Fruit fly (Drosophila melanogaster) whole organism, embryonic: ENCODE data around the gene CG42798.
A peak's percentile ranks its signal among the peaks of the same experiment; 100 is the strongest.

Experiments
- Atf6 ChIP-seq: fragments of 200-800 bp; sonication (Bioruptor generic); IDR thresholded peaks from 2 replicates; pipeline ENCODE4 v1.3.6; 2022; ENCODE audit warnings: missing biosample characterization, missing genetic modification characterization
- CG11085 ChIP-seq: fragments of 200-800 bp; sonication (Bioruptor generic); IDR thresholded peaks from 2 replicates; pipeline ENCODE4 v1.3.6; 2022; ENCODE audit warnings: missing biosample characterization, missing genetic modification characterization
- CG11456 ChIP-seq: fragments of 200-800 bp; sonication (Bioruptor generic); IDR thresholded peaks from 3 replicates; pipeline ENCODE4 v1.3.6; 2022; ENCODE audit warnings: missing biosample characterization, missing genetic modification characterization
- CG11504 ChIP-seq: fragments of 200-800 bp; sonication (Bioruptor generic); optimal IDR thresholded peaks from 3 replicates; lab custom pipeline; 2019; ENCODE audit warnings: missing biosample characterization, mild to moderate bottlenecking, missing genetic modification characterization, moderate library complexity
- CG12219 ChIP-seq: fragments of 200-800 bp; sonication (Bioruptor generic); optimal IDR thresholded peaks from 3 replicates; lab custom pipeline; 2018; ENCODE audit warnings: missing biosample characterization, mild to moderate bottlenecking, missing genetic modification characterization
- CG13123 ChIP-seq: fragments of 200-800 bp; sonication (Bioruptor generic); optimal IDR thresholded peaks from 2 replicates; lab custom pipeline; 2016; ENCODE audit warnings: missing biosample characterization, missing genetic modification characterization
- CG13894 ChIP-seq: fragments of 200-800 bp; sonication (Bioruptor generic); optimal IDR thresholded peaks from 3 replicates; lab custom pipeline; 2018; ENCODE audit warnings: missing biosample characterization, mild to moderate bottlenecking, missing genetic modification characterization, moderate library complexity
- CG15514 ChIP-seq: fragments of 200-800 bp; sonication (Bioruptor generic); optimal IDR thresholded peaks from 3 replicates; lab custom pipeline; 2017; ENCODE audit warnings: missing biosample characterization, missing genetic modification characterization, mild to moderate bottlenecking, moderate library complexity, missing genetic modification reagents
- CG17359 ChIP-seq: fragments of 200-800 bp; sonication (Bioruptor generic); optimal IDR thresholded peaks from 3 replicates; lab custom pipeline; 2018; ENCODE audit warnings: missing biosample characterization, mild to moderate bottlenecking, missing genetic modification characterization, moderate library complexity
- CG18619 ChIP-seq: fragments of 200-800 bp; sonication (Bioruptor generic); optimal IDR thresholded peaks from 3 replicates; lab custom pipeline; 2017; ENCODE audit warnings: missing biosample characterization, mild to moderate bottlenecking, missing genetic modification characterization
- CG2129 ChIP-seq: fragments of 200-800 bp; sonication (Bioruptor generic); IDR thresholded peaks from 2 replicates; pipeline ENCODE4 v1.3.6; 2022; ENCODE audit warnings: missing biosample characterization, missing genetic modification characterization; ENCODE audit not compliant: partially characterized antibody
- CG2202 ChIP-seq: fragments of 200-800 bp; sonication (Bioruptor generic); optimal IDR thresholded peaks from 2 replicates; lab custom pipeline; 2018; ENCODE audit warnings: missing biosample characterization, mild to moderate bottlenecking, missing genetic modification characterization
- CG32767 ChIP-seq: fragments of 200-800 bp; sonication (Bioruptor generic); IDR thresholded peaks from 2 replicates; pipeline ENCODE4 v1.3.6; 2022; ENCODE audit warnings: missing biosample characterization, missing genetic modification characterization
- CG3838 ChIP-seq: fragments of 200-800 bp; sonication (Bioruptor generic); optimal IDR thresholded peaks from 3 replicates; lab custom pipeline; 2016; ENCODE audit warnings: missing biosample characterization, missing genetic modification characterization
- CG4730 ChIP-seq: fragments of 200-800 bp; sonication (Bioruptor generic); IDR thresholded peaks from 2 replicates; pipeline ENCODE4 v1.3.6; 2022; ENCODE audit warnings: missing biosample characterization, missing genetic modification characterization
- CG6654 ChIP-seq: fragments of 200-800 bp; sonication (Bioruptor generic); optimal IDR thresholded peaks from 2 replicates; lab custom pipeline; 2017; ENCODE audit warnings: missing biosample characterization, mild to moderate bottlenecking, missing genetic modification characterization
- CG6765 ChIP-seq: fragments of 200-800 bp; sonication (Bioruptor generic); optimal IDR thresholded peaks from 3 replicates; lab custom pipeline; 2017; ENCODE audit warnings: missing biosample characterization, mild to moderate bottlenecking, missing genetic modification characterization
- Camta ChIP-seq: fragments of 200-800 bp; sonication (Bioruptor generic); optimal IDR thresholded peaks from 2 replicates; lab custom pipeline; 2016; ENCODE audit warnings: missing biosample characterization, missing genetic modification characterization
- D19B ChIP-seq: fragments of 200-800 bp; sonication (Bioruptor generic); optimal IDR thresholded peaks from 2 replicates; lab custom pipeline; 2017; ENCODE audit warnings: missing biosample characterization, mild to moderate bottlenecking, missing genetic modification characterization
- Dek ChIP-seq: fragments of 200-800 bp; sonication (Bioruptor generic); optimal IDR thresholded peaks from 3 replicates; lab custom pipeline; 2019; ENCODE audit warnings: missing biosample characterization, mild to moderate bottlenecking, missing genetic modification characterization, moderate library complexity
- Dip2 ChIP-seq: fragments of 200-800 bp; sonication (Bioruptor generic); IDR thresholded peaks from 2 replicates; pipeline ENCODE4 v1.3.6; 2022; ENCODE audit warnings: missing biosample characterization, missing genetic modification characterization
- Dref ChIP-seq: fragments of 200-800 bp; sonication (Bioruptor generic); IDR thresholded peaks from 2 replicates; pipeline ENCODE4 v1.3.6; 2022; ENCODE audit warnings: missing biosample characterization, missing genetic modification characterization
- Jarid2 ChIP-seq: fragments of 200-800 bp; sonication (Bioruptor generic); optimal IDR thresholded peaks from 3 replicates; lab custom pipeline; 2017; ENCODE audit warnings: mild to moderate bottlenecking, missing biosample characterization, missing genetic modification reagents, missing genetic modification characterization
- MBD-R2 ChIP-seq: fragments of 200-800 bp; sonication (Bioruptor generic); IDR thresholded peaks from 2 replicates; pipeline ENCODE4 v1.3.6; 2022; ENCODE audit warnings: missing biosample characterization, missing genetic modification characterization
- Meics ChIP-seq: fragments of 200-800 bp; sonication (Bioruptor generic); optimal IDR thresholded peaks from 2 replicates; lab custom pipeline; 2017; ENCODE audit warnings: missing biosample characterization, mild to moderate bottlenecking, missing genetic modification characterization
- NC2α ChIP-seq: fragments of 200-800 bp; sonication (Bioruptor generic); optimal IDR thresholded peaks from 2 replicates; lab custom pipeline; 2016; ENCODE audit warnings: missing biosample characterization, missing genetic modification characterization
- NK7.1 ChIP-seq: fragments of 200-800 bp; sonication (Bioruptor generic); optimal IDR thresholded peaks from 3 replicates; lab custom pipeline; 2016; ENCODE audit warnings: missing biosample characterization, missing genetic modification characterization
- Oli ChIP-seq: fragments of 200-800 bp; sonication (Bioruptor generic); optimal IDR thresholded peaks from 2 replicates; lab custom pipeline; 2018; ENCODE audit warnings: missing biosample characterization, mild to moderate bottlenecking, missing genetic modification characterization, moderate library complexity
- Rfx ChIP-seq: fragments of 200-800 bp; sonication (Bioruptor generic); IDR thresholded peaks from 2 replicates; pipeline ENCODE4 v1.3.6; 2022; ENCODE audit warnings: missing biosample characterization, missing genetic modification characterization
- aop ChIP-seq: fragments of 200-800 bp; sonication (Bioruptor generic); IDR thresholded peaks from 2 replicates; pipeline ENCODE4 v1.3.6; 2022; ENCODE audit warnings: missing biosample characterization, missing genetic modification characterization
- bab2 ChIP-seq: fragments of 200-800 bp; sonication (Bioruptor generic); optimal IDR thresholded peaks from 2 replicates; lab custom pipeline; 2016; ENCODE audit warnings: missing biosample characterization, missing genetic modification characterization
- bsh ChIP-seq, 2 experiments: fragments of 200-800 bp; sonication (Bioruptor generic); optimal IDR thresholded peaks; 2 replicates each; lab custom pipeline; 2017 to 2018; ENCODE audit warnings: mild to moderate bottlenecking in 2 of 2, missing biosample characterization in 2 of 2, missing genetic modification characterization in 2 of 2, moderate library complexity in 1 of 2
- chn ChIP-seq: fragments of 200-800 bp; sonication (Bioruptor generic); optimal IDR thresholded peaks from 2 replicates; lab custom pipeline; 2016; ENCODE audit warnings: missing biosample characterization, missing genetic modification characterization
- cwo ChIP-seq: fragments of 200-800 bp; sonication (Bioruptor generic); optimal IDR thresholded peaks from 3 replicates; lab custom pipeline; 2017; ENCODE audit warnings: missing biosample characterization, missing genetic modification characterization, mild to moderate bottlenecking, moderate library complexity, missing genetic modification reagents
- dati ChIP-seq: fragments of 200-800 bp; sonication (Bioruptor generic); IDR thresholded peaks from 2 replicates; pipeline ENCODE4 v1.3.6; 2022; ENCODE audit warnings: missing biosample characterization, missing genetic modification characterization
- dmrt11E ChIP-seq: fragments of 200-800 bp; sonication (Bioruptor generic); optimal IDR thresholded peaks from 3 replicates; lab custom pipeline; 2018; ENCODE audit warnings: missing biosample characterization, mild to moderate bottlenecking, missing genetic modification characterization, moderate library complexity
- eve ChIP-seq, 2 experiments: fragments of >200 bp; optimal IDR thresholded peaks; 2 replicates each; lab custom pipeline; 2017; ENCODE audit warnings: missing biosample characterization in 2 of 2, missing genetic modification characterization in 2 of 2
- gcm ChIP-seq: fragments of 200-800 bp; sonication (Bioruptor generic); optimal IDR thresholded peaks from 2 replicates; lab custom pipeline; 2019; ENCODE audit warnings: missing biosample characterization, mild to moderate bottlenecking, missing genetic modification characterization, moderate library complexity
- gsb ChIP-seq: fragments of 200-800 bp; sonication (Bioruptor generic); IDR thresholded peaks from 2 replicates; pipeline ENCODE4 v1.3.6; 2022; ENCODE audit warnings: missing biosample characterization, missing genetic modification characterization
- gt ChIP-seq: fragments of 200-800 bp; sonication (Bioruptor generic); IDR thresholded peaks from 2 replicates; pipeline ENCODE4 v1.3.6; 2022; ENCODE audit warnings: missing biosample characterization, missing genetic modification characterization
- ham ChIP-seq: fragments of 200-800 bp; sonication (Bioruptor generic); IDR thresholded peaks from 2 replicates; pipeline ENCODE4 v1.3.6; 2022; ENCODE audit warnings: missing biosample characterization, missing genetic modification characterization
- hb ChIP-seq: fragments of 200-800 bp; sonication (Bioruptor generic); IDR thresholded peaks from 3 replicates; pipeline ENCODE4 v1.3.6; 2022; ENCODE audit warnings: missing biosample characterization, missing genetic modification characterization; ENCODE audit not compliant: partially characterized antibody
- inv ChIP-seq: fragments of 200-800 bp; sonication (Bioruptor generic); IDR thresholded peaks from 2 replicates; pipeline ENCODE4 v1.3.6; 2022; ENCODE audit warnings: missing biosample characterization, missing genetic modification characterization; ENCODE audit not compliant: partially characterized antibody
- lov ChIP-seq, 2 experiments: fragments of 200-800 bp in 1 of 2; fragments of >200 bp in 1 of 2; sonication (Bioruptor generic) in 1 of 2; IDR thresholded peaks in 1 of 2; optimal IDR thresholded peaks in 1 of 2; 2 replicates in 1 of 2; 3 replicates in 1 of 2; pipeline versions ENCODE4 v1.3.6 to Lab custom; 2017 to 2022; ENCODE audit warnings: missing biosample characterization in 1 of 2, missing genetic modification characterization in 1 of 2
- nau ChIP-seq: fragments of 200-800 bp; sonication (Bioruptor generic); optimal IDR thresholded peaks from 3 replicates; lab custom pipeline; 2017; ENCODE audit warnings: missing biosample characterization, mild to moderate bottlenecking, missing genetic modification characterization, missing genetic modification reagents
- sisA ChIP-seq: fragments of 200-800 bp; sonication (Bioruptor generic); IDR thresholded peaks from 2 replicates; pipeline ENCODE4 v1.3.6; 2022; ENCODE audit warnings: missing biosample characterization, missing genetic modification characterization
- sob ChIP-seq: fragments of 200-800 bp; sonication (Bioruptor generic); IDR thresholded peaks from 2 replicates; pipeline ENCODE4 v1.3.6; 2022; ENCODE audit warnings: missing biosample characterization, missing genetic modification characterization
- stc ChIP-seq: fragments of 200-800 bp; sonication (Bioruptor generic); IDR thresholded peaks from 2 replicates; pipeline ENCODE4 v1.3.6; 2022; ENCODE audit warnings: missing biosample characterization, missing genetic modification characterization
- trem ChIP-seq: fragments of 200-800 bp; optimal IDR thresholded peaks from 3 replicates; lab custom pipeline; 2019; ENCODE audit warnings: missing biosample characterization, mild to moderate bottlenecking, missing genetic modification characterization, moderate library complexity
- zfh2 ChIP-seq: fragments of 200-800 bp; sonication (Bioruptor generic); optimal IDR thresholded peaks from 2 replicates; lab custom pipeline; 2016; ENCODE audit warnings: missing biosample characterization, missing genetic modification characterization

CG42798 gene

DNA sequence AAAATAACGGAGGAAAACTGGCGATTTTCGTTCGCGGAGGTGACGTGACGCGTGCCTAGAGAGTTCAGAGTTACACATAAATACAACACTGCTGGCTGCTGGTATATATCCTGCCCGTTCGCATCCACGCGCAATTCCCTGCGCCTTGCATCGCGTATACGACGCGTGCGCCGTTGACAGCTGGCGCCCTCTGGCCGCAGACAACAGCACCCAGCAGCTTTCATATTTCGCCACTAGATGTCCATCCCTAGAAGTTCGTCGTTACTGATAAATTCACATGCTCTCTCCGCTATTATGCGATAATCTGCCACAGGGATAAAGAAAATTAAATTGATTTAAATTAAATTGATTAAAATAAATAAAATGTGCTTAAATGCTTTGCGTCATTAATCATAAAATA, 4.0 kb upstream of the CG42798 start, which contains the start of gene Sur-8 (continued):
- no peak for TF ChIP-seq eve (GFP tag; optimal IDR thresholded peaks at IDR 0.05; lab: Kevin White, UChicago)
- TF ChIP-seq CG2129 (GFP tag; lab: Robert Waterston, UW): no peak
- TF ChIP-seq CG6765 (GFP tag; lab: Kevin White, UChicago): peak; percentile 63
- no peak for TF ChIP-seq Dip2
- TF ChIP-seq sisA (GFP tag; lab: Robert Waterston, UW): peak; percentile 76
- TF ChIP-seq dati (GFP tag; lab: Robert Waterston, UW): no peak
- peak; percentile 23 for TF ChIP-seq CG13894
- peak; percentile 71 for TF ChIP-seq CG4730
- TF ChIP-seq CG15514 (GFP tag; lab: Kevin White, UChicago): peak; percentile 75
- TF ChIP-seq ham: no peak; the same call in 1 of the 2 replicates
- TF ChIP-seq nau (GFP tag; lab: Kevin White, UChicago): peak; percentile 30
- peak; percentile 92 for TF ChIP-seq Rfx (GFP tag; lab: Robert Waterston, UW)
- peak; percentile 34 for TF ChIP-seq Dek (tag; lab: Kevin White, UChicago)
- TF ChIP-seq sob (GFP tag; lab: Robert Waterston, UW): peak; percentile 67
- TF ChIP-seq Atf6 (GFP tag; lab: Robert Waterston, UW): peak; percentile 60
- peak; percentile 42 for TF ChIP-seq NC2α (GFP tag; lab: Kevin White, UChicago)
- TF ChIP-seq gt: no peak
- peak; percentile 55 for TF ChIP-seq CG18619 (GFP tag; lab: Kevin White, UChicago)
- TF ChIP-seq CG11085 (GFP tag; lab: Robert Waterston, UW): peak; percentile 66
- no peak for TF ChIP-seq CG32767 (GFP tag; lab: Robert Waterston, UW)
- TF ChIP-seq aop (GFP tag; lab: Robert Waterston, UW): 0 out of 2 replicates have a peak, but pooled peaks have one; percentile 14
- TF ChIP-seq NK7.1 (GFP tag; lab: Kevin White, UChicago): peak; percentile 30
- peak; percentile 96 for TF ChIP-seq CG11456 (GFP tag; lab: Robert Waterston, UW)
- TF ChIP-seq dmrt11E (tag; lab: Kevin White, UChicago): no peak
- TF ChIP-seq Meics (GFP tag; lab: Kevin White, UChicago): peak; percentile 74
- peak; percentile 53 for TF ChIP-seq CG17359 (tag; lab: Kevin White, UChicago)
- no peak for TF ChIP-seq CG2202
- TF ChIP-seq gcm: no peak
- TF ChIP-seq cwo (GFP tag; lab: Kevin White, UChicago): no peak
- no peak for TF ChIP-seq D19B (GFP tag; lab: Kevin White, UChicago)
- TF ChIP-seq Oli: peak; percentile 28
- peak; percentile 13 for TF ChIP-seq zfh2 (GFP tag; lab: Kevin White, UChicago)
- TF ChIP-seq chn: no peak
- peak; percentile 60 for TF ChIP-seq gsb (GFP tag; lab: Robert Waterston, UW)
- no peak for TF ChIP-seq inv (GFP tag; lab: Robert Waterston, UW)
- no peak for TF ChIP-seq hb
- no peak for TF ChIP-seq trem (tag; lab: Kevin White, UChicago)
- TF ChIP-seq Camta (GFP tag; lab: Kevin White, UChicago): peak; percentile 45
- peak; percentile 70 for TF ChIP-seq bab2 (GFP tag; lab: Kevin White, UChicago)
- no peak for TF ChIP-seq lov (optimal IDR thresholded peaks at IDR 0.05; lab: Kevin White, UChicago)
- no peak for TF ChIP-seq lov (GFP tag; IDR thresholded peaks at IDR 0.05; lab: Robert Waterston, UW)
- peak; percentile 26 for TF ChIP-seq Jarid2 (GFP tag; lab: Kevin White, UChicago)
- peak; percentile 3 for TF ChIP-seq CG6654 (GFP tag; lab: Kevin White, UChicago)
- TF ChIP-seq bsh (GFP tag; optimal IDR thresholded peaks at IDR 0.05; lab: Kevin White, UChicago): peak in 1 of 2 experiments; percentile 45
- peak; percentile 39; the same call in 1 of the 2 replicates for TF ChIP-seq stc (GFP tag; lab: Robert Waterston, UW)
- peak; percentile 31 for TF ChIP-seq Dref (GFP tag; lab: Robert Waterston, UW)
- peak; percentile 38 for TF ChIP-seq CG13123
- TF ChIP-seq CG12219 (GFP tag; lab: Kevin White, UChicago): peak; percentile 43
- no peak for TF ChIP-seq CG3838 (GFP tag; lab: Kevin White, UChicago)
- peak; percentile 70 for TF ChIP-seq CG11504
- peak; percentile 55; the same call in 1 of the 2 replicates for TF ChIP-seq MBD-R2 (GFP tag; lab: Robert Waterston, UW)
